Worm (Caenorhabditis elegans) whole organism, L1 larva: ENCODE measurements around the gene far-2.

Source experiments
- egl-27 ChIP-seq, 2 experiments: fragments of 150-350 bp in 1 of 2; sonication (generic microtip); optimal IDR thresholded peaks; 3 replicates each; lab custom pipeline; 2017 to 2018; ENCODE audit warnings: missing biosample characterization in 2 of 2, missing genetic modification characterization in 2 of 2, missing genetic modification reagents in 2 of 2
- nhr-28 ChIP-seq: fragments of 150-350 bp; optimal IDR thresholded peaks from 2 replicates; lab custom pipeline; 2014; ENCODE audit warnings: missing biosample characterization, missing genetic modification characterization
- nhr-77 ChIP-seq: fragments of 150-350 bp; optimal IDR thresholded peaks from 2 replicates; lab custom pipeline; 2014; ENCODE audit warnings: missing biosample characterization, missing genetic modification characterization
- skn-1 ChIP-seq: fragments of 150-350 bp; optimal IDR thresholded peaks from 2 replicates; lab custom pipeline; 2014; ENCODE audit warnings: missing biosample characterization, missing genetic modification characterization
- ztf-11 ChIP-seq, 2 experiments: sonication (generic microtip); optimal IDR thresholded peaks; 2 replicates each; lab custom pipeline; 2016 to 2017; ENCODE audit warnings: missing genetic modification characterization in 2 of 2, missing biosample characterization in 1 of 2, missing compliant biosample characterization in 1 of 2

DNA sequence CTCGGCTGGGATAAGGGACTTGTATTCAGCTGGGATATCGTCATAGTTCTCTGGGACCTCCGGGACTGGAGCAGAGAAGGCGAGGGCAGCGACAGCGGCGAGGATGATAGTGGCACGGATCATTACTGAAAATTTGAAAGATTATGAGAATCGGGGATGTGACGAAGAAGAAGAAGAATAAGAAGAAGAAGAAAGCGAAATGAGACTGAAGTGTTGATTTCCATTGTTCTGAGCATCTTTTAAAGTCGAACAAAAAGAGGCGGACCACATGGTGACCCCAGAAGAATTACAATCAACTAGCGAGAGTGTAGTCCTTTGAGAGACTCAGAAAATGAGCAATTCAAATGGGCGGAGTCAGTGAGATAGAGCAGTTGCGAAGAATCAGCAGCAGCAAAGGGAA is 573 bp upstream of the far-2 start, which contains the start of gene far-1:
- TF ChIP-seq skn-1 (tag; lab: Kevin White, UChicago) (no peak), nhr-77 (no peak), egl-27 (tag; optimal IDR thresholded peaks at IDR 0.05; lab: Kevin White, UChicago) (no peak), nhr-28 (tag; lab: Kevin White, UChicago) (no peak), ztf-11 (tag; optimal IDR thresholded peaks at IDR 0.05; lab: Kevin White, UChicago) (no peak)
